Worm (Caenorhabditis elegans): ENCODE measurements around the gene srx-74.

Gene srx-74

ce11 chrV:4672487-4672886 lies 10.2 kb upstream of the srx-74 start, which contains the start of gene K03B4.9:
TSS of gene K03B4.9 (minus strand) at chrV:4672587.
- TF ChIP-seq unc-39 (tag; optimal IDR thresholded peaks at IDR 0.05) = no peak
- no peak for TF ChIP-seq nhr-76 (tag; optimal IDR thresholded peaks at IDR 0.05)
- no peak for TF ChIP-seq bed-3 (GFP tag; optimal IDR thresholded peaks at IDR 0.05)
- TF ChIP-seq drap-1 (GFP tag; optimal IDR thresholded peaks at IDR 0.05) = no peak
- no peak for TF ChIP-seq elt-1 (tag; optimal IDR thresholded peaks at IDR 0.05; ENCODE audit: borderline replicate concordance, insufficient read depth)
- no peak for TF ChIP-seq nhr-28 (tag; optimal IDR thresholded peaks at IDR 0.05)
- TF ChIP-seq unc-62 (GFP tag; optimal IDR thresholded peaks at IDR 0.05) = no peak
- no peak for TF ChIP-seq ham-2 (GFP tag; optimal IDR thresholded peaks at IDR 0.05)
- no peak for TF ChIP-seq nhr-12 (tag; optimal IDR thresholded peaks at IDR 0.05)

- TF ChIP-seq lsy-2 (tag; optimal IDR thresholded peaks at IDR 0.05) (no peak), zip-8 (tag; optimal IDR thresholded peaks at IDR 0.05) (no peak), sptf-1 (tag; optimal IDR thresholded peaks at IDR 0.05) (no peak), sem-2 (GFP tag; optimal IDR thresholded peaks at IDR 0.05) (no peak), nhr-76 (tag; optimal IDR thresholded peaks at IDR 0.05) (no peak), nhr-28 (tag; optimal IDR thresholded peaks at IDR 0.05) (no peak), ceh-83 (GFP tag; optimal IDR thresholded peaks at IDR 0.05) (no peak), unc-62 (GFP tag; optimal IDR thresholded peaks at IDR 0.05) (no peak), ham-2 (GFP tag; optimal IDR thresholded peaks at IDR 0.05) (no peak), cnd-1 (tag; optimal IDR thresholded peaks at IDR 0.05) (no peak), mls-2 (tag; optimal IDR thresholded peaks at IDR 0.05) (no peak)
These were observed 6.3 kb upstream of the srx-74 start, which contains the start of gene srx-77 for ce11 chrV:4668636-4669035. TSS of gene srx-77 (minus strand) at chrV:4668736.

- TF ChIP-seq snpc-4 (tag; optimal IDR thresholded peaks at IDR 0.05) (no peak), ham-2 (GFP tag; optimal IDR thresholded peaks at IDR 0.05) (peak; percentile 54)
These were observed 4.8 kb upstream of the srx-74 start for ce11 chrV:4667062-4667461.

DNA sequence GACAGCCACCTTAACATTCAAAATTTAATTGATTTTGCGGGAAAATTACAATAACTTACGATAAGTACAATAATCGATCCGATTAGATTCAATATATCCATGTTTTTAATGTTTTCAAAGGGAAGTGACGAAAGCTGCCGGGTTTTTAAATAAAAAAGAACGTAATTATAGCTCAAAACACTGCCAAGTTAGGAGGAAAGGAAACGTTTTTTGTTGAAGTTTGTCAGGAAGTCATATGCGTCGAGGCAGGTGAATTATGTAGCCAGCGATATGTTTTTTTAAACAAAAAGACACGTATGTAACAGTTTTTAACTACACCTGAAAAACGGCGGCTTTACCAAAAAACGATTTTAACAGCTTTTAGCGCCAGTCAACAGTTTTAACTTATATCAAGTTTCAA lies 3.4 kb upstream of the srx-74 start, which contains the start of gene srx-73:
Gene srx-73, minus strand, starts transcription at position 101 of the 400 bp plus-strand sequence.
- TF ChIP-seq elt-1 (tag; optimal IDR thresholded peaks at IDR 0.05; ENCODE audit: borderline replicate concordance, insufficient read depth) (no peak), nhr-2 (tag; optimal IDR thresholded peaks at IDR 0.05) (no peak), blmp-1 (tag; optimal IDR thresholded peaks at IDR 0.05) (no peak), ham-2 (GFP tag; optimal IDR thresholded peaks at IDR 0.05) (no peak), snpc-4 (tag; optimal IDR thresholded peaks at IDR 0.05) (no peak)

ce11 chrV:4655175-4655574 lies 7.1 kb downstream of the srx-74 start, which contains the start of gene F41F3.9:
TSS of gene F41F3.9 (plus strand) at chrV:4655475.
- TF ChIP-seq mep-1 (tag; optimal IDR thresholded peaks at IDR 0.05) (no peak), unc-39 (tag; optimal IDR thresholded peaks at IDR 0.05) (no peak), nhr-28 (tag; optimal IDR thresholded peaks at IDR 0.05) (no peak), unc-62 (GFP tag; optimal IDR thresholded peaks at IDR 0.05) (no peak), bed-3 (GFP tag; optimal IDR thresholded peaks at IDR 0.05) (no peak), ceh-83 (GFP tag; optimal IDR thresholded peaks at IDR 0.05) (no peak)

DNA sequence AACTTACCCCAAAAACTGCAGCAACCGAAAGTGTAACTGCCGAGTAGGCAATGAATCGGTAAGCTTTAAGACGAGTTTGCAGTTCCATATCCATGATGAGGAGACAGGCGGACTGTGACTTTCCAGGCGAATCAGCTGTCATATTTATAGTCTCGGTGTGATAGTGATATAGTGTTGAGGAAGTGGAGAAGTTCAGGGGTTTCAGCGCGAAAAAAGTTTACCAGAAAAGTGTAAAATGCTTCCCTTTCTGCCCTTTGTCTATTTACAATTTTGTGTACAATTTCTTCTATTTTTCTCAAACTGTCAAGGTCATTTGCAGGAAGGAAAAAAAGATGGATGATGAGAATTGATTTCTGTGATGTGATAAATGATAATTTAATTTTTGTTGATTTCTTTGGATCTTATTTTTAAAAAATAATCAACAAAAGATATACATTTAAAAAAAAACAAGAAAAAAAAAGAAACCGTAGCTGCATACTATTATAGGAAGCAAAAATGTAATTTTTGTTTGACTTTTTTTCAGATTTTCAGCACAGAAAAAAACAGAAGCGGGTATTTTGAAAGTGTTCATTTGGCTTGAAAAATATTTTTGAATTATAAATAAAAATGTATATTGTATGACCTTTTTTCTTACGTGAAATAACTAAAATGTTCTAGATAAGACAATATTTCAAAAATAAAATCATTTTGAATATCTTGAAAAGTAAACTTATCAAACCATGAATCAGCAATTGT lies 8.3 kb downstream of the srx-74 start, which contains the start of the genes col-139 and F41F3.1:
Gene col-139, minus strand, starts transcription at position 101 of the 735 bp plus-strand sequence.
Gene F41F3.1, plus strand, starts transcription at position 685 of the 735 bp plus-strand sequence.
- no peak for TF ChIP-seq elt-3 (tag; optimal IDR thresholded peaks at IDR 0.05)
- TF ChIP-seq nhr-28 (tag; optimal IDR thresholded peaks at IDR 0.05) = no peak
- TF ChIP-seq cnd-1 (tag; optimal IDR thresholded peaks at IDR 0.05) = no peak
- no peak for TF ChIP-seq mls-2 (tag; optimal IDR thresholded peaks at IDR 0.05)
- TF ChIP-seq ceh-83 (GFP tag; optimal IDR thresholded peaks at IDR 0.05) = no peak
- no peak for TF ChIP-seq unc-39 (tag; optimal IDR thresholded peaks at IDR 0.05)
- no peak for TF ChIP-seq snpc-4 (tag; optimal IDR thresholded peaks at IDR 0.05)
- TF ChIP-seq unc-62 (GFP tag; optimal IDR thresholded peaks at IDR 0.05) = no peak
- TF ChIP-seq bed-3 (GFP tag; optimal IDR thresholded peaks at IDR 0.05) = no peak
- no peak for TF ChIP-seq mab-5 (tag; optimal IDR thresholded peaks at IDR 0.05)
- TF ChIP-seq sem-2 (GFP tag; optimal IDR thresholded peaks at IDR 0.05) = no peak
- no peak for TF ChIP-seq hlh-1 (tag; optimal IDR thresholded peaks at IDR 0.05)

DNA sequence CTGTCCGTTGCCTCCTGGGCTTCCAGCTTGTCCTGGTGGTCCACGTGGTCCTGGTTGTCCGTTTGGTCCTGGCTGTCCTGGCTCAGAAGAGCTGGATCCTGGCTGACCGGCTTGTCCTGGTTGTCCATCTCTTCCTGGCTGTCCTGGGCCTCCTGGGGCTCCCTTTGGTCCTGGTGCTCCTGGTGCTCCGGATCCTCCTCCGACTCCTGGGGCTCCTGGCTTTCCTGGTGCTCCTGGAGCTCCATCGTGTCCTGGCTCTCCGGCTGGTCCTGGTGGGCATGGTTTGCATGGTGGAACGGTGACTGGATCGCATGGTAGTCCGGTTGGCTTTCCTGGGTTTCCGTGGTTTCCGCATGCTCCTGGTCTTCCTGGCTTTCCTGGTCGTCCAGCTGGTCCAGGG lies 9.2 kb downstream of the srx-74 start:
- TF ChIP-seq flh-1 (GFP tag; optimal IDR thresholded peaks at IDR 0.05) = no peak
- no peak for TF ChIP-seq unc-62 (GFP tag; optimal IDR thresholded peaks at IDR 0.05)
- no peak for TF ChIP-seq nhr-76 (tag; optimal IDR thresholded peaks at IDR 0.05)
- TF ChIP-seq lin-13 (tag; optimal IDR thresholded peaks at IDR 0.05) = no peak
- no peak for TF ChIP-seq ceh-43 (GFP tag; optimal IDR thresholded peaks at IDR 0.05)
- TF ChIP-seq zip-8 (tag; optimal IDR thresholded peaks at IDR 0.05) = no peak
- no peak for TF ChIP-seq ztf-11 (tag; optimal IDR thresholded peaks at IDR 0.05)
- TF ChIP-seq ceh-39 (tag; optimal IDR thresholded peaks at IDR 0.05) = no peak
- TF ChIP-seq nhr-237 (tag; optimal IDR thresholded peaks at IDR 0.05) = no peak
- no peak for TF ChIP-seq nhr-2 (tag; optimal IDR thresholded peaks at IDR 0.05)
- TF ChIP-seq nhr-28 (tag; optimal IDR thresholded peaks at IDR 0.05) = no peak
- TF ChIP-seq sem-2 (GFP tag; optimal IDR thresholded peaks at IDR 0.05) = no peak
- TF ChIP-seq cnd-1 (tag; optimal IDR thresholded peaks at IDR 0.05) = no peak
- no peak for TF ChIP-seq snpc-4 (tag; optimal IDR thresholded peaks at IDR 0.05)

Data from whole organism, mixed stage, embryonic.